Worm (Caenorhabditis elegans) whole organism, early embryonic: Measurements from ENCODE around the gene K12H6.10.

Source experiments
- B0310.2 ChIP-seq: sonication (generic microtip); optimal IDR thresholded peaks from 2 replicates; lab custom pipeline; 2016; ENCODE audit warnings: mild to moderate bottlenecking, missing genetic modification characterization, missing compliant biosample characterization
- F13C5.2 ChIP-seq: sonication (generic microtip); optimal IDR thresholded peaks from 2 replicates; lab custom pipeline; 2017; ENCODE audit warnings: mild to moderate bottlenecking, missing genetic modification characterization, inconsistent platforms, missing compliant biosample characterization
- aly-1 ChIP-seq: sonication (generic microtip); optimal IDR thresholded peaks from 2 replicates; lab custom pipeline; 2016; ENCODE audit warnings: missing genetic modification characterization, missing compliant biosample characterization
- ama-1 ChIP-seq: fragments of 150-350 bp; optimal IDR thresholded peaks from 2 replicates; lab custom pipeline; 2014
- ceh-13 ChIP-seq: fragments of 200-800 bp; sonication (Bioruptor generic); optimal IDR thresholded peaks from 2 replicates; lab custom pipeline; 2018; ENCODE audit warnings: mild to moderate bottlenecking, missing genetic modification characterization, missing compliant biosample characterization
- ceh-36 ChIP-seq: sonication (generic microtip); optimal IDR thresholded peaks from 2 replicates; lab custom pipeline; 2016; ENCODE audit warnings: missing genetic modification characterization, inconsistent platforms, missing compliant biosample characterization
- ets-7 ChIP-seq: sonication (generic microtip); optimal IDR thresholded peaks from 2 replicates; lab custom pipeline; 2016; ENCODE audit warnings: missing genotype, missing genetic modification characterization, missing compliant biosample characterization
- flt-1 ChIP-seq: fragments of 200-800 bp; sonication (Bioruptor generic); IDR thresholded peaks from 2 replicates; pipeline ENCODE4 v1.3.6; 2022; ENCODE audit warnings: missing genetic modification characterization, missing compliant biosample characterization
- hmbx-1 ChIP-seq: sonication (generic microtip); optimal IDR thresholded peaks from 2 replicates; lab custom pipeline; 2016; ENCODE audit warnings: mild to moderate bottlenecking, missing genetic modification characterization, missing compliant biosample characterization
- hmg-4 ChIP-seq: fragments of 200-800 bp; sonication (Bioruptor generic); optimal IDR thresholded peaks from 2 replicates; lab custom pipeline; 2018; ENCODE audit warnings: mild to moderate bottlenecking, missing genetic modification characterization, missing compliant biosample characterization
- pes-1 ChIP-seq: fragments of 200-800 bp; sonication (Bioruptor generic); IDR thresholded peaks from 2 replicates; pipeline ENCODE4 v1.3.6; 2022; ENCODE audit warnings: missing genetic modification reagents, missing genetic modification characterization, missing compliant biosample characterization
- tbx-11 ChIP-seq: fragments of 200-800 bp; sonication (Bioruptor generic); IDR thresholded peaks from 2 replicates; pipeline ENCODE4 v1.3.6; 2022; ENCODE audit warnings: missing genetic modification characterization, missing compliant biosample characterization
- tbx-37 ChIP-seq: fragments of 200-800 bp; sonication (Bioruptor generic); conservative IDR thresholded peaks from 2 replicates; pipeline ENCODE4 v1.3.6; 2022; ENCODE audit warnings: missing genetic modification reagents, missing genetic modification characterization, missing compliant biosample characterization

DNA sequence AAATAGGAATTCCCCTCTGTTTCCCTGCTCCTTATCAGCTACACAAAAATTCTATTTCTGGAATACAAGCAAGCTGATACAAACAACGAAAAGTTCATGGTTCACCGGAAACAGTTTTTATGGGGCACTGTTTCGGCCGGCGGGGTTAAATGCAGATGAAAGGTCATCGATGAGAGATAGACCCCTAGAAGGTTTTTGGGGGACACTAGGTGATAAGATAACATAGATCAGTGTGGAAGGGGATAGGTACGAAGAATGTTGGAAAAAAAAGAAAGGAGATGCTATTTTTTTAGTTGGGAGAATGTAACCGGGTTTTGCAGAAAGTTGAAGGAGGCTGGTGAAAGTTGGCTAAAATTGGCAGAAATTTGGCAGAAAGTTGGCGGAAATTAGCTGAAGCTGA lies 17.1 kb upstream of the K12H6.10 start:
- TF ChIP-seq ceh-36 (tag; lab: Kevin White, UChicago) (no peak), ets-7 (no peak), flt-1 (no peak), F13C5.2 (tag; lab: Kevin White, UChicago) (no peak), aly-1 (tag; lab: Kevin White, UChicago) (no peak), ceh-13 (GFP tag; lab: Kevin White, UChicago) (no peak), hmbx-1 (no peak), tbx-11 (no peak), tbx-37 (GFP tag; lab: Robert Waterston, UW) (no peak), ama-1 (no peak), hmg-4 (GFP tag; lab: Kevin White, UChicago) (no peak), B0310.2 (no peak), pes-1 (no peak)
